Worm (Caenorhabditis elegans): ENCODE measurements around the gene cox-6B.

Gene cox-6B

ce11 chrIII:2725221-2726203 is 26.0 kb downstream of the cox-6B start, which contains the start of gene cosa-1:
cosa-1 (plus strand) TSS chrIII:2726116.
- TF ChIP-seq spr-3 (GFP tag; optimal IDR thresholded peaks at IDR 0.05) (no peak), nhr-102 (tag; optimal IDR thresholded peaks at IDR 0.05) (no peak), Y48G9A.11 (GFP tag; IDR thresholded peaks at IDR 0.05) (no peak), F26F4.8 (GFP tag; conservative IDR thresholded peaks at IDR 0.05) (no peak), ces-1 (GFP tag; optimal IDR thresholded peaks at IDR 0.05) (no peak), zag-1 (tag; optimal IDR thresholded peaks at IDR 0.05) (no peak), dpl-1 (GFP tag; optimal IDR thresholded peaks at IDR 0.05) (no peak), ama-1 (optimal IDR thresholded peaks at IDR 0.05) (no peak), mdl-1 (tag; optimal IDR thresholded peaks at IDR 0.05) (no peak), dmd-8 (GFP tag; IDR thresholded peaks at IDR 0.05) (no peak), nhr-41 (GFP tag; IDR thresholded peaks at IDR 0.05) (no peak), lin-1 (GFP tag; IDR thresholded peaks at IDR 0.05) (no peak), daf-19 (GFP tag; conservative IDR thresholded peaks at IDR 0.05) (no peak), F44E2.7 (GFP tag; IDR thresholded peaks at IDR 0.05) (no peak), dve-1 (tag; optimal IDR thresholded peaks at IDR 0.05; ENCODE audit: insufficient read depth) (peak; percentile 17), ceh-28 (tag; optimal IDR thresholded peaks at IDR 0.05) (no peak), lin-29 (GFP tag; IDR thresholded peaks at IDR 0.05) (no peak), unc-130 (GFP tag; optimal IDR thresholded peaks at IDR 0.05) (peak; percentile 63), ceh-82 (tag; optimal IDR thresholded peaks at IDR 0.05) (no peak), hlh-11 (tag; optimal IDR thresholded peaks at IDR 0.05) (peak; percentile 69), hif-1 (tag; optimal IDR thresholded peaks at IDR 0.05) (no peak), jun-1 (tag; optimal IDR thresholded peaks at IDR 0.05) (no peak), rbr-2 (tag; optimal IDR thresholded peaks at IDR 0.05) (no peak), vab-7 (GFP tag; IDR thresholded peaks at IDR 0.05) (no peak), Y5F2A.4 (GFP tag; optimal IDR thresholded peaks at IDR 0.05) (no peak), lin-38 (GFP tag; IDR thresholded peaks at IDR 0.05) (0 out of 2 replicates have a peak, but pooled peaks have one; percentile 28), skn-1 (tag; optimal IDR thresholded peaks at IDR 0.05) (no peak), tra-1 (GFP tag; IDR thresholded peaks at IDR 0.05) (no peak), hlh-30 (tag; optimal IDR thresholded peaks at IDR 0.05; ENCODE audit: insufficient read depth) (no peak), F49E8.2 (tag; optimal IDR thresholded peaks at IDR 0.05; ENCODE audit: borderline replicate concordance) (peak; percentile 86), egl-27 (tag; optimal IDR thresholded peaks at IDR 0.05) (no peak), snpc-4 (tag; optimal IDR thresholded peaks at IDR 0.05) (no peak), daf-16 (GFP tag; optimal IDR thresholded peaks at IDR 0.05) (peak in 1 of 2 experiments; percentile 13), daf-16 (tag; optimal IDR thresholded peaks at IDR 0.05) (no peak), mxl-2 (GFP tag; conservative IDR thresholded peaks at IDR 0.05) (no peak), aha-1 (tag) (no peak), hmg-1.1 (GFP tag; IDR thresholded peaks at IDR 0.05) (no peak), aly-2 (tag; optimal IDR thresholded peaks at IDR 0.05) (no peak), dmd-6 (GFP tag; IDR thresholded peaks at IDR 0.05) (no peak), tag-97 (GFP tag; IDR thresholded peaks at IDR 0.05) (no peak), T20F7.1 (GFP tag; optimal IDR thresholded peaks at IDR 0.05) (no peak), nhr-28 (tag; optimal IDR thresholded peaks at IDR 0.05) (no peak), ceh-32 (tag; optimal IDR thresholded peaks at IDR 0.05; ENCODE audit: poor library complexity) (no peak), arid-1 (GFP tag; conservative IDR thresholded peaks at IDR 0.05) (no peak)

Data from whole organism, L4 larva.